Fruit fly (Drosophila melanogaster) whole organism, pupa: ENCODE measurements around the gene CG42812.
A peak's percentile ranks its signal among the peaks of the same experiment; 100 is the strongest.

Source experiments
- CG10348 ChIP-seq: fragments of 200-800 bp; sonication (Bioruptor generic); IDR thresholded peaks from 2 replicates; pipeline ENCODE4 v1.3.6; 2022; ENCODE audit warnings: missing biosample characterization, missing genetic modification characterization
- CG12605 ChIP-seq: fragments of 200-800 bp; sonication (Bioruptor generic); IDR thresholded peaks from 2 replicates; pipeline ENCODE4 v1.3.6; 2022; ENCODE audit warnings: missing biosample characterization, missing genetic modification characterization
- CG14655 ChIP-seq: fragments of 200-800 bp; sonication (Bioruptor generic); optimal IDR thresholded peaks from 3 replicates; lab custom pipeline; 2017; ENCODE audit warnings: mild to moderate bottlenecking, missing biosample characterization, missing genetic modification reagents, missing genetic modification characterization
- CG15710 ChIP-seq: fragments of 200-800 bp; sonication (Bioruptor generic); optimal IDR thresholded peaks from 2 replicates; lab custom pipeline; 2018; ENCODE audit warnings: missing biosample characterization, mild to moderate bottlenecking, missing genetic modification characterization, moderate library complexity
- CG17806 ChIP-seq: fragments of 200-800 bp; sonication (Bioruptor generic); optimal IDR thresholded peaks from 2 replicates; lab custom pipeline; 2018; ENCODE audit warnings: missing biosample characterization, mild to moderate bottlenecking, missing genetic modification characterization, moderate library complexity
- CG32121 ChIP-seq: fragments of 200-800 bp; sonication (Bioruptor generic); IDR thresholded peaks from 2 replicates; pipeline ENCODE4 v1.3.6; 2022; ENCODE audit warnings: missing biosample characterization, missing genetic modification characterization
- CG34367 ChIP-seq: fragments of 200-800 bp; sonication (Bioruptor generic); optimal IDR thresholded peaks from 2 replicates; lab custom pipeline; 2018; ENCODE audit warnings: missing biosample characterization, mild to moderate bottlenecking, missing genetic modification characterization
- CG4496 ChIP-seq: fragments of 200-800 bp; sonication (Bioruptor generic); IDR thresholded peaks from 3 replicates; pipeline ENCODE4 v1.3.6; 2022; ENCODE audit warnings: missing biosample characterization, missing genetic modification characterization
- CG8301 ChIP-seq: fragments of 200-800 bp; sonication (Bioruptor generic); optimal IDR thresholded peaks from 2 replicates; lab custom pipeline; 2018; ENCODE audit warnings: missing biosample characterization, mild to moderate bottlenecking, missing genetic modification characterization
- CG9948 ChIP-seq: fragments of 200-800 bp; sonication (Bioruptor generic); optimal IDR thresholded peaks from 2 replicates; lab custom pipeline; 2018; ENCODE audit warnings: missing biosample characterization, mild to moderate bottlenecking, missing genetic modification characterization, moderate library complexity
- D1 ChIP-seq: fragments of 200-800 bp; sonication (Bioruptor generic); optimal IDR thresholded peaks from 2 replicates; lab custom pipeline; 2018; ENCODE audit warnings: missing biosample characterization, mild to moderate bottlenecking, missing genetic modification characterization, moderate library complexity
- EcR ChIP-seq: fragments of 200-800 bp; sonication (Bioruptor generic); optimal IDR thresholded peaks from 3 replicates; lab custom pipeline; 2019; ENCODE audit warnings: missing biosample characterization, missing genetic modification characterization, mild to moderate bottlenecking, moderate library complexity, missing genetic modification reagents
- Ets98B ChIP-seq: fragments of 200-800 bp; sonication (Bioruptor generic); IDR thresholded peaks from 2 replicates; pipeline ENCODE4 v1.3.6; 2022; ENCODE audit warnings: missing biosample characterization, missing genetic modification characterization
- Pif1A ChIP-seq: fragments of 200-800 bp; sonication (Bioruptor generic); optimal IDR thresholded peaks from 3 replicates; lab custom pipeline; 2016; ENCODE audit warnings: missing biosample characterization, missing genetic modification characterization
- Pif1B ChIP-seq: fragments of 200-800 bp; sonication (Bioruptor generic); optimal IDR thresholded peaks from 3 replicates; lab custom pipeline; 2016; ENCODE audit warnings: missing biosample characterization, missing genetic modification characterization
- Snoo ChIP-seq: fragments of 200-800 bp; sonication (Bioruptor generic); optimal IDR thresholded peaks from 3 replicates; lab custom pipeline; 2017; ENCODE audit warnings: missing biosample characterization, mild to moderate bottlenecking, missing genetic modification characterization, inconsistent platforms
- fd96Ca ChIP-seq: fragments of 200-800 bp; sonication (Bioruptor generic); IDR thresholded peaks from 3 replicates; pipeline ENCODE4 v1.3.6; 2022; ENCODE audit warnings: missing biosample characterization, missing genetic modification characterization
- gl ChIP-seq: fragments of 200-800 bp; sonication (Bioruptor generic); optimal IDR thresholded peaks from 2 replicates; lab custom pipeline; 2018; ENCODE audit warnings: missing biosample characterization, mild to moderate bottlenecking, missing genetic modification characterization
- rn ChIP-seq: fragments of 200-800 bp; sonication (Bioruptor generic); IDR thresholded peaks from 2 replicates; pipeline ENCODE4 v1.3.6; 2022; ENCODE audit warnings: missing biosample characterization, missing genetic modification characterization

CG42812 gene

DNA sequence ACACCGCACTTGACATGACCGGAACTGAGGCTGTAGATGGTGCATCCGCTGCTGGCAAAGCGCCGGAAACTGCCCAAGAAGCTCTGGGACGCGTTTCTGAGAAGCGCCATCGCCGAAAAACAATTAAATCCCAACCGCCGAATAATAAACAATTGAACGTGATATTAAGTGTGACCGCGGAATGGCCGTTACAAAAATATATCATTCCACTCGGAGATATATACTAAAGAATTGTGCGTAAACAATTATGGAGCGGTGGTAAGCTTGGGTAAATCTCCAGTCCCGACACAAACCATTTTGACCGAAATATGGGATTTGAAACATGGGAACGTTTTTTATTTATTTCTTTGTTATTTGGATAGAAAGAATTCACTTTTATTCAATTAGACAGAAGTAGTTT lies 8.0 kb downstream of the CG42812 start, which contains the start of gene CG18528:
Gene CG18528 (minus strand): TSS at position 188 of the 400 bp plus-strand sequence.
- no peak for TF ChIP-seq CG9948 (tag; lab: Kevin White, UChicago)
- no peak for TF ChIP-seq CG15710 (tag; lab: Kevin White, UChicago)

DNA sequence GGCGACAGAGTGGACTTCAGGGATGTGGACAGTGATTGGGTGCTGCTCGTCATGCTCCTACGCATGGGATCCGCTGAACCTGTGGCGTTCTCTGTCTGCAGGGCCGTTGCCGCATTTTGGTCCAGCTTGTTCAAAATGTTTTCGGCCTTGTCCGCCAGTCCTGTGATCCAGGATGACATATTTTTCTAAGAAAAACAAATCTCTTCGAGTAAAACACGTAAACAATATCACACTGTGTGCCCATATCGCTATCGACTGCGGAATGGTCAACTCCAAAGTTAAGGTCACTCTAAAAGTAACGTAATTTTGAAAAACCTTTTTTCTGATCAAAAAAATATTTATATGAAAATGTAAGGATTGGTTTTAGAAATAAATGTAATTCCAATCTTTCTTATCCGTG lies 10.3 kb downstream of the CG42812 start, which contains the start of gene Golgin84:
Gene Golgin84 (minus strand): TSS at position 241 of the 400 bp plus-strand sequence.
- TF ChIP-seq CG15710 (tag; lab: Kevin White, UChicago) (no peak), CG12605 (no peak), CG32121 (no peak), Snoo (tag; lab: Kevin White, UChicago) (no peak), CG9948 (tag; lab: Kevin White, UChicago) (no peak), CG8301 (tag; lab: Kevin White, UChicago) (no peak), Ets98B (GFP tag; lab: Robert Waterston, UW) (no peak), CG14655 (GFP tag; lab: Kevin White, UChicago) (no peak), CG17806 (no peak), EcR (GFP tag; lab: Kevin White, UChicago) (no peak), fd96Ca (GFP tag; lab: Robert Waterston, UW) (no peak)

dm6 chr3R:24353448-24353847 lies 14.5 kb downstream of the CG42812 start:
- TF ChIP-seq CG32121 (no peak), EcR (GFP tag; lab: Kevin White, UChicago) (no peak), Snoo (tag; lab: Kevin White, UChicago) (no peak), CG17806 (no peak), CG34367 (tag; lab: Kevin White, UChicago) (no peak), CG14655 (GFP tag; lab: Kevin White, UChicago) (no peak), CG9948 (tag; lab: Kevin White, UChicago) (no peak), Pif1A (GFP tag; lab: Kevin White, UChicago) (no peak)

dm6 chr3R:24348420-24349190 lies 19.4 kb downstream of the CG42812 start, which contains the start of the genes CG5746 and CG6454:
Gene CG5746, minus strand, starts transcription at chr3R:24348791.
Gene CG6454, plus strand, starts transcription at chr3R:24349182.
- TF ChIP-seq CG15710 (tag; lab: Kevin White, UChicago) (peak; percentile 38), CG4496 (GFP tag; lab: Robert Waterston, UW) (0 out of 3 replicates have a peak, but pooled peaks have one; percentile 12), CG14655 (GFP tag; lab: Kevin White, UChicago) (no peak)

DNA sequence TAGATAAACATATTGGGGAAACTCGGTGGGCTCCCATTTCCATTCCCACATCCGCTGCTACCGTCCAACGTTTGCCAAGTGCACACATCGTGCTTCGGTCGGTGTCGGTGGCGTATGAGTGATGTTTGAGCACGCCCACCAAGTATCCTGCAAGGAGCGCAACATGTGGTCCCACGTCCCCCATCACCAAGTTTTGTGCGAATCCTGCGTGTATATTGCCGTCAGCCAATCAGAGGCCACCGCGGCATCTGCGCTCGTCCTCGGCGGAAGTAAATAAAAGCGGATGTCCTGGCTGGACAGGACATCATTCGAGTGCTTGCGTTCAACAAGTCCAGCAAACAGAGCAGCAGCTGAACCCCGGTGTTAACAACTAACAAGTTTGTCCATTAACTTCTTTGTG lies 26.7 kb downstream of the CG42812 start, which contains the start of gene Ms:
Gene Ms (plus strand): TSS at position 301 of the 400 bp plus-strand sequence.
- TF ChIP-seq CG12605 (peak; percentile 37; the same call in 1 of the 2 replicates), CG34367 (tag; lab: Kevin White, UChicago) (no peak)

- no peak for TF ChIP-seq CG14655 (GFP tag; lab: Kevin White, UChicago)
- no peak for TF ChIP-seq CG15710 (tag; lab: Kevin White, UChicago)
- TF ChIP-seq Pif1B: no peak
- TF ChIP-seq D1 (tag; lab: Kevin White, UChicago): no peak
- TF ChIP-seq CG4496 (GFP tag; lab: Robert Waterston, UW): no peak
- TF ChIP-seq gl (tag; lab: Kevin White, UChicago): no peak
- no peak for TF ChIP-seq CG34367 (tag; lab: Kevin White, UChicago)
- no peak for TF ChIP-seq rn (GFP tag; lab: Robert Waterston, UW)
- no peak for TF ChIP-seq CG10348 (GFP tag; lab: Robert Waterston, UW)
- TF ChIP-seq CG32121: no peak
- no peak for TF ChIP-seq fd96Ca (GFP tag; lab: Robert Waterston, UW)
Measured at dm6 chr3R:24336622-24337021, 31.3 kb downstream of the CG42812 start, which contains the start of gene CG6432. Gene CG6432, plus strand, starts transcription at chr3R:24336922.

- TF ChIP-seq D1 (tag; lab: Kevin White, UChicago) (no peak), Pif1B (no peak), fd96Ca (GFP tag; lab: Robert Waterston, UW) (peak; percentile 41; the same call in 1 of the 3 replicates), CG4496 (GFP tag; lab: Robert Waterston, UW) (peak; percentile 35; the same call in 1 of the 3 replicates)
Measured at dm6 chr3R:24333182-24333808, 34.7 kb downstream of the CG42812 start, which contains the start of the genes Rrp5 and Dis3. Gene Rrp5, minus strand, starts transcription at chr3R:24333316. Gene Dis3, plus strand, starts transcription at chr3R:24333433.

- TF ChIP-seq CG4496 (GFP tag; lab: Robert Waterston, UW): no peak
- peak; percentile 12; the same call in 1 of the 2 replicates for TF ChIP-seq Ets98B (GFP tag; lab: Robert Waterston, UW)
Measured at dm6 chr3R:24320342-24320711, 47.6 kb downstream of the CG42812 start.
